Fruit fly (Drosophila melanogaster) whole organism, embryonic: Measurements from ENCODE around the gene CecA1.
A peak's percentile ranks its signal among the peaks of the same experiment; 100 is the strongest.

Source experiments
- CG10147 ChIP-seq: fragments of 200-800 bp; sonication (Bioruptor generic); optimal IDR thresholded peaks from 2 replicates; lab custom pipeline; 2019; ENCODE audit warnings: missing biosample characterization, mild to moderate bottlenecking, missing genetic modification characterization, moderate library complexity
- CG10543 ChIP-seq: fragments of 200-800 bp; sonication (Bioruptor generic); optimal IDR thresholded peaks from 3 replicates; lab custom pipeline; 2017; ENCODE audit warnings: missing biosample characterization, mild to moderate bottlenecking, missing genetic modification characterization, moderate library complexity
- CG11085 ChIP-seq: fragments of 200-800 bp; sonication (Bioruptor generic); IDR thresholded peaks from 2 replicates; pipeline ENCODE4 v1.3.6; 2022; ENCODE audit warnings: missing biosample characterization, missing genetic modification characterization
- CG12155 ChIP-seq: fragments of 200-800 bp; sonication (Bioruptor generic); optimal IDR thresholded peaks from 3 replicates; lab custom pipeline; 2016; ENCODE audit warnings: missing biosample characterization, missing genetic modification characterization
- CG1233 ChIP-seq: fragments of 200-800 bp; sonication (Bioruptor generic); optimal IDR thresholded peaks from 4 replicates; lab custom pipeline; 2018; ENCODE audit warnings: missing biosample characterization, mild to moderate bottlenecking, missing genetic modification characterization
- CG12769 ChIP-seq: fragments of 200-800 bp; sonication (Bioruptor generic); optimal IDR thresholded peaks from 2 replicates; lab custom pipeline; 2019; ENCODE audit warnings: missing biosample characterization, mild to moderate bottlenecking, missing genetic modification characterization, moderate library complexity
- CG13296 ChIP-seq: fragments of 200-800 bp; sonication (Bioruptor generic); optimal IDR thresholded peaks from 3 replicates; lab custom pipeline; 2018; ENCODE audit warnings: missing biosample characterization, mild to moderate bottlenecking, missing genetic modification characterization
- CG13424 ChIP-seq: fragments of 200-800 bp; sonication (Bioruptor generic); optimal IDR thresholded peaks from 2 replicates; lab custom pipeline; 2019; ENCODE audit warnings: missing biosample characterization, mild to moderate bottlenecking, missing genetic modification characterization, moderate library complexity
- CG14014 ChIP-seq: fragments of 200-800 bp; sonication (Bioruptor generic); IDR thresholded peaks from 2 replicates; pipeline ENCODE4 v1.3.6; 2022; ENCODE audit warnings: missing biosample characterization, missing genetic modification characterization
- CG15479 ChIP-seq: fragments of 200-800 bp; sonication (Bioruptor generic); optimal IDR thresholded peaks from 3 replicates; lab custom pipeline; 2019; ENCODE audit warnings: missing biosample characterization, mild to moderate bottlenecking, missing genetic modification characterization, moderate library complexity
- CG1647 ChIP-seq: fragments of 200-800 bp; sonication (Bioruptor generic); optimal IDR thresholded peaks from 3 replicates; lab custom pipeline; 2016; ENCODE audit warnings: missing biosample characterization, missing genetic modification characterization
- CG16813 ChIP-seq: fragments of 200-800 bp; sonication (Bioruptor generic); IDR thresholded peaks from 3 replicates; pipeline ENCODE4 v1.3.6; 2022; ENCODE audit warnings: missing biosample characterization, missing genetic modification characterization; ENCODE audit not compliant: partially characterized antibody
- CG18262 ChIP-seq: fragments of 200-800 bp; optimal IDR thresholded peaks from 3 replicates; lab custom pipeline; 2019; ENCODE audit warnings: missing biosample characterization, mild to moderate bottlenecking, missing genetic modification characterization, moderate library complexity
- CG18476 ChIP-seq: fragments of 200-800 bp; sonication (Bioruptor generic); optimal IDR thresholded peaks from 2 replicates; lab custom pipeline; 2016; ENCODE audit warnings: missing biosample characterization, mild to moderate bottlenecking, missing genetic modification characterization
- CG30020 ChIP-seq: fragments of 200-800 bp; optimal IDR thresholded peaks from 2 replicates; lab custom pipeline; 2019; ENCODE audit warnings: missing biosample characterization, mild to moderate bottlenecking, missing genetic modification characterization, moderate library complexity
- CG4328 ChIP-seq: fragments of 200-800 bp; sonication (Bioruptor generic); optimal IDR thresholded peaks from 3 replicates; lab custom pipeline; 2017; ENCODE audit warnings: missing biosample characterization, missing genetic modification reagents, missing genetic modification characterization
- CG4707 ChIP-seq: fragments of 200-800 bp; sonication (Bioruptor generic); optimal IDR thresholded peaks from 2 replicates; lab custom pipeline; 2018; ENCODE audit warnings: missing biosample characterization, mild to moderate bottlenecking, missing genetic modification characterization, moderate library complexity
- CG4854 ChIP-seq: fragments of 200-800 bp; sonication (Bioruptor generic); optimal IDR thresholded peaks from 2 replicates; lab custom pipeline; 2016; ENCODE audit warnings: missing biosample characterization, missing genetic modification characterization, inconsistent platforms
- CG6689 ChIP-seq: fragments of 200-800 bp; sonication (Bioruptor generic); IDR thresholded peaks from 2 replicates; pipeline ENCODE4 v1.3.6; 2022; ENCODE audit warnings: missing biosample characterization, missing genetic modification characterization
- CG7987 ChIP-seq: fragments of 200-800 bp; sonication (Bioruptor generic); optimal IDR thresholded peaks from 2 replicates; lab custom pipeline; 2018; ENCODE audit warnings: missing biosample characterization, mild to moderate bottlenecking, missing genetic modification characterization, moderate library complexity
- CG9437 ChIP-seq: fragments of 200-800 bp; sonication (Bioruptor generic); optimal IDR thresholded peaks from 2 replicates; lab custom pipeline; 2018; ENCODE audit warnings: missing biosample characterization, mild to moderate bottlenecking, missing genetic modification characterization
- CG9609 ChIP-seq: fragments of 200-800 bp; sonication (Bioruptor generic); optimal IDR thresholded peaks from 3 replicates; lab custom pipeline; 2016; ENCODE audit warnings: missing biosample characterization, missing genetic modification characterization
- Dip2 ChIP-seq: fragments of 200-800 bp; sonication (Bioruptor generic); IDR thresholded peaks from 2 replicates; pipeline ENCODE4 v1.3.6; 2022; ENCODE audit warnings: missing biosample characterization, missing genetic modification characterization
- Ets65A ChIP-seq: fragments of 200-800 bp; sonication (Bioruptor generic); peaks from one replicate; lab custom pipeline; 2016; ENCODE audit warnings: missing biosample characterization, missing genetic modification characterization
- Ets97D ChIP-seq: fragments of 200-800 bp; sonication (Bioruptor generic); optimal IDR thresholded peaks from 3 replicates; lab custom pipeline; 2016; ENCODE audit warnings: missing biosample characterization, missing genetic modification characterization
- HLHmδ ChIP-seq: fragments of 200-800 bp; sonication (Bioruptor generic); optimal IDR thresholded peaks from 2 replicates; lab custom pipeline; 2018; ENCODE audit warnings: missing biosample characterization, mild to moderate bottlenecking, missing genetic modification characterization, moderate library complexity
- Hmr ChIP-seq: fragments of 200-800 bp; sonication (Bioruptor generic); optimal IDR thresholded peaks from 3 replicates; lab custom pipeline; 2017; ENCODE audit warnings: mild to moderate bottlenecking, missing biosample characterization, missing genetic modification reagents, missing genetic modification characterization
- Nf-YB ChIP-seq: fragments of 200-800 bp; sonication (Bioruptor generic); optimal IDR thresholded peaks from 3 replicates; lab custom pipeline; 2019; ENCODE audit warnings: missing biosample characterization, mild to moderate bottlenecking, missing genetic modification characterization, moderate library complexity
- NfI ChIP-seq: fragments of 200-800 bp; sonication (Bioruptor generic); optimal IDR thresholded peaks from 3 replicates; lab custom pipeline; 2018; ENCODE audit warnings: missing biosample characterization, mild to moderate bottlenecking, missing genetic modification characterization, moderate library complexity
- Ptx1 ChIP-seq: fragments of 200-800 bp; sonication (Bioruptor generic); IDR thresholded peaks from 2 replicates; pipeline ENCODE4 v1.3.6; 2022; ENCODE audit warnings: missing biosample characterization, missing genetic modification characterization
- Sry-δ ChIP-seq: fragments of 200-800 bp; sonication (Bioruptor generic); optimal IDR thresholded peaks from 2 replicates; lab custom pipeline; 2016; ENCODE audit warnings: missing biosample characterization, missing genetic modification characterization
- TFAM ChIP-seq: fragments of 200-800 bp; sonication (Bioruptor generic); optimal IDR thresholded peaks from 2 replicates; lab custom pipeline; 2017; ENCODE audit warnings: missing biosample characterization, missing genetic modification characterization, inconsistent platforms
- Tbp ChIP-seq: fragments of >200 bp; optimal IDR thresholded peaks from 2 replicates; lab custom pipeline; 2018; ENCODE audit warnings: missing biosample characterization, missing genetic modification characterization
- Usf ChIP-seq: fragments of 200-800 bp; sonication (Bioruptor generic); optimal IDR thresholded peaks from 2 replicates; lab custom pipeline; 2017; ENCODE audit warnings: missing genotype, missing biosample characterization, missing genetic modification characterization
- Xrp1 ChIP-seq: fragments of 200-800 bp; sonication (Bioruptor generic); IDR thresholded peaks from 2 replicates; pipeline ENCODE4 v1.3.6; 2022; ENCODE audit warnings: missing biosample characterization, missing genetic modification characterization
- bbx ChIP-seq: fragments of 200-800 bp; sonication (Bioruptor generic); IDR thresholded peaks from 2 replicates; pipeline ENCODE4 v1.3.6; 2022; ENCODE audit warnings: missing biosample characterization, missing genetic modification characterization; ENCODE audit not compliant: partially characterized antibody
- cas ChIP-seq: fragments of 200-800 bp; sonication (Bioruptor generic); IDR thresholded peaks from 2 replicates; pipeline ENCODE4 v1.3.6; 2022; ENCODE audit warnings: missing biosample characterization, missing genetic modification characterization
- da ChIP-seq: fragments of 200-800 bp; sonication (Bioruptor generic); optimal IDR thresholded peaks from 2 replicates; lab custom pipeline; 2016; ENCODE audit warnings: missing biosample characterization, missing genetic modification characterization
- dmrt11E ChIP-seq: fragments of 200-800 bp; sonication (Bioruptor generic); optimal IDR thresholded peaks from 3 replicates; lab custom pipeline; 2018; ENCODE audit warnings: missing biosample characterization, mild to moderate bottlenecking, missing genetic modification characterization, moderate library complexity
- dysf ChIP-seq: fragments of 200-800 bp; sonication (Bioruptor generic); IDR thresholded peaks from 3 replicates; pipeline ENCODE4 v1.3.6; 2022; ENCODE audit warnings: missing biosample characterization, missing genetic modification characterization
- h ChIP-seq: fragments of >200 bp; optimal IDR thresholded peaks from 2 replicates; lab custom pipeline; 2017
- jigr1 ChIP-seq: fragments of 200-800 bp; sonication (Bioruptor generic); IDR thresholded peaks from 3 replicates; pipeline ENCODE4 v1.3.6; 2022; ENCODE audit warnings: missing biosample characterization, missing genetic modification characterization
- mam ChIP-seq: fragments of 200-800 bp; sonication (Bioruptor generic); optimal IDR thresholded peaks from 3 replicates; lab custom pipeline; 2016; ENCODE audit warnings: missing biosample characterization, missing genetic modification characterization
- nau ChIP-seq: fragments of 200-800 bp; sonication (Bioruptor generic); optimal IDR thresholded peaks from 3 replicates; lab custom pipeline; 2017; ENCODE audit warnings: missing biosample characterization, mild to moderate bottlenecking, missing genetic modification characterization, missing genetic modification reagents
- pfk ChIP-seq: fragments of 200-800 bp; sonication (Bioruptor generic); optimal IDR thresholded peaks from 2 replicates; lab custom pipeline; 2018; ENCODE audit warnings: missing biosample characterization, mild to moderate bottlenecking, missing genetic modification characterization, moderate library complexity
- prd ChIP-seq, 3 experiments: fragments of >200 bp in 2 of 3; fragments of 200-800 bp in 1 of 3; sonication (Bioruptor generic) in 1 of 3; optimal IDR thresholded peaks in 2 of 3; IDR thresholded peaks in 1 of 3; 2 replicates in 2 of 3; 3 replicates in 1 of 3; pipeline versions ENCODE4 v1.3.6 to Lab custom; 2017 to 2022; ENCODE audit warnings: missing biosample characterization in 1 of 3, missing genetic modification characterization in 1 of 3
- pros ChIP-seq: fragments of 200-800 bp; sonication (Bioruptor generic); optimal IDR thresholded peaks from 3 replicates; lab custom pipeline; 2019; ENCODE audit warnings: missing biosample characterization, mild to moderate bottlenecking, missing genetic modification characterization, moderate library complexity
- slbo ChIP-seq: fragments of 200-800 bp; sonication (Bioruptor generic); IDR thresholded peaks from 2 replicates; pipeline ENCODE4 v1.3.6; 2022; ENCODE audit warnings: missing biosample characterization, missing genetic modification characterization
- sob ChIP-seq: fragments of 200-800 bp; sonication (Bioruptor generic); IDR thresholded peaks from 2 replicates; pipeline ENCODE4 v1.3.6; 2022; ENCODE audit warnings: missing biosample characterization, missing genetic modification characterization
- sr ChIP-seq: fragments of 200-800 bp; sonication (Bioruptor generic); IDR thresholded peaks from 3 replicates; pipeline ENCODE4 v1.3.6; 2022; ENCODE audit warnings: missing biosample characterization, missing genetic modification characterization
- vvl ChIP-seq: fragments of 200-800 bp; sonication (Bioruptor generic); IDR thresholded peaks from 2 replicates; pipeline ENCODE4 v1.3.6; 2022; ENCODE audit warnings: missing biosample characterization, missing genetic modification characterization

CecA1 gene

dm6 chr3R:30235253-30235652 lies 24.6 kb downstream of the CecA1 start (continued):
- no peak for TF ChIP-seq CG10147 (GFP tag; lab: Kevin White, UChicago)
- TF ChIP-seq CG16813 (GFP tag; lab: Robert Waterston, UW): no peak
- peak; percentile 41 for TF ChIP-seq slbo
- no peak for TF ChIP-seq Usf (GFP tag; lab: Kevin White, UChicago)
- TF ChIP-seq da (GFP tag; lab: Kevin White, UChicago): no peak
- TF ChIP-seq Sry-δ (GFP tag; lab: Kevin White, UChicago): no peak
- TF ChIP-seq bbx: no peak
- TF ChIP-seq CG4707 (GFP tag; lab: Kevin White, UChicago): no peak
- no peak for TF ChIP-seq CG30020 (tag; lab: Kevin White, UChicago)
- TF ChIP-seq CG9609 (GFP tag; lab: Kevin White, UChicago): no peak
- no peak for TF ChIP-seq Nf-YB
- TF ChIP-seq pros (GFP tag; lab: Kevin White, UChicago): peak; percentile 86
- no peak for TF ChIP-seq CG4328 (GFP tag; lab: Kevin White, UChicago)
- TF ChIP-seq mam: no peak
- peak; percentile 60 for TF ChIP-seq CG13424 (tag; lab: Kevin White, UChicago)
- no peak for TF ChIP-seq jigr1
- TF ChIP-seq CG18262 (tag; lab: Kevin White, UChicago): peak; percentile 44
- no peak for TF ChIP-seq CG1647 (GFP tag; lab: Kevin White, UChicago)
- TF ChIP-seq sob (GFP tag; lab: Robert Waterston, UW): 0 out of 2 replicates have a peak, but pooled peaks have one; percentile 32
- TF ChIP-seq h (lab: Kevin White, UChicago): no peak
- TF ChIP-seq Ets65A (GFP tag; lab: Kevin White, UChicago): no peak
- TF ChIP-seq dmrt11E: peak; percentile 24
- no peak for TF ChIP-seq CG15479
- TF ChIP-seq pfk (GFP tag; lab: Kevin White, UChicago): no peak
- TF ChIP-seq CG9437 (GFP tag; lab: Kevin White, UChicago): peak; percentile 2
- peak; percentile 57 for TF ChIP-seq CG6689
- TF ChIP-seq vvl (GFP tag; lab: Robert Waterston, UW): peak; percentile 39; the same call in 1 of the 2 replicates
- TF ChIP-seq sr: no peak
- TF ChIP-seq cas (GFP tag; lab: Robert Waterston, UW): no peak
- peak; percentile 23; the same call in 1 of the 2 replicates for TF ChIP-seq CG14014 (GFP tag; lab: Robert Waterston, UW)
- no peak for TF ChIP-seq prd (optimal IDR thresholded peaks at IDR 0.05; lab: Kevin White, UChicago)
- TF ChIP-seq prd (GFP tag; IDR thresholded peaks at IDR 0.05; lab: Robert Waterston, UW): peak; percentile 55
- TF ChIP-seq CG4854 (GFP tag; lab: Kevin White, UChicago): no peak
- no peak for TF ChIP-seq Tbp (GFP tag; lab: Kevin White, UChicago)
- TF ChIP-seq Dip2 (GFP tag; lab: Robert Waterston, UW): no peak
- TF ChIP-seq NfI (GFP tag; lab: Kevin White, UChicago): no peak
- no peak for TF ChIP-seq HLHmδ (GFP tag; lab: Kevin White, UChicago)
- no peak for TF ChIP-seq CG10543
- TF ChIP-seq CG18476: no peak
- no peak for TF ChIP-seq Ptx1
- TF ChIP-seq CG11085 (GFP tag; lab: Robert Waterston, UW): no peak
- no peak for TF ChIP-seq Hmr (GFP tag; lab: Kevin White, UChicago)
- TF ChIP-seq Xrp1 (GFP tag; lab: Robert Waterston, UW): peak; percentile 68; the same call in 1 of the 2 replicates
- no peak for TF ChIP-seq nau (GFP tag; lab: Kevin White, UChicago)
- TF ChIP-seq CG12769 (tag; lab: Kevin White, UChicago): peak; percentile 17
- no peak for TF ChIP-seq Ets97D (GFP tag; lab: Kevin White, UChicago)
- TF ChIP-seq TFAM: no peak
- TF ChIP-seq CG12155 (GFP tag; lab: Kevin White, UChicago): no peak
- TF ChIP-seq CG7987: no peak
- no peak for TF ChIP-seq CG1233
- no peak for TF ChIP-seq CG13296 (GFP tag; lab: Kevin White, UChicago)
- 0 out of 3 replicates have a peak, but pooled peaks have one; percentile 27 for TF ChIP-seq dysf (GFP tag; lab: Robert Waterston, UW)
